Worm (Caenorhabditis elegans): ENCODE measurements around the gene T16A1.10.

ce11 chrII:2091972-2092371 lies at the start of gene T16A1.10:
- TF ChIP-seq nhr-237 (tag; optimal IDR thresholded peaks at IDR 0.05) (no peak), dmd-6 (GFP tag; IDR thresholded peaks at IDR 0.05) (no peak), R02D3.7 (tag; optimal IDR thresholded peaks at IDR 0.05) (no peak), dve-1 (tag; optimal IDR thresholded peaks at IDR 0.05; ENCODE audit: insufficient read depth) (no peak), rbr-2 (tag; optimal IDR thresholded peaks at IDR 0.05) (no peak), mdl-1 (tag; optimal IDR thresholded peaks at IDR 0.05) (no peak), ceh-20 (GFP tag; IDR thresholded peaks at IDR 0.05) (no peak), fos-1 (tag; optimal IDR thresholded peaks at IDR 0.05) (no peak)

All from whole organism, L4 larva.